Fruit fly (Drosophila melanogaster): ENCODE measurements around the gene CG13877.
A peak's percentile ranks its signal among the peaks of the same experiment; 100 is the strongest.

Gene CG13877

dm6 chr3L:205723-206284, 12.1 kb upstream of the CG13877 start, which contains the start of the genes Gk1 and CG13876 (continued):
- no peak for TF ChIP-seq Dip2 (GFP tag; IDR thresholded peaks at IDR 0.05)
- peak; percentile 88 for TF ChIP-seq CG6254 (GFP tag; optimal IDR thresholded peaks at IDR 0.05)
- TF ChIP-seq Adf1 (GFP tag; IDR thresholded peaks at IDR 0.05), result peak; percentile 83
- peak in 1 of 2 experiments; percentile 9 for TF ChIP-seq Trl (optimal IDR thresholded peaks at IDR 0.05)
- peak; percentile 5 for TF ChIP-seq Trl (GFP tag; optimal IDR thresholded peaks at IDR 0.05)
- TF ChIP-seq CG12744 (GFP tag; optimal IDR thresholded peaks at IDR 0.05), result peak; percentile 62
- peak; percentile 98 for TF ChIP-seq unpg (GFP tag; optimal IDR thresholded peaks at IDR 0.05)
- TF ChIP-seq jumu (GFP tag; optimal IDR thresholded peaks at IDR 0.05), result no peak
- TF ChIP-seq tin (GFP tag; optimal IDR thresholded peaks at IDR 0.05), result peak; percentile 86
- TF ChIP-seq Opbp (GFP tag; IDR thresholded peaks at IDR 0.05; ENCODE audit: partially characterized antibody), result no peak
- TF ChIP-seq CG5245 (GFP tag; optimal IDR thresholded peaks at IDR 0.05), result peak; percentile 81
- TF ChIP-seq Doc2 (GFP tag; IDR thresholded peaks at IDR 0.05), result no peak
- TF ChIP-seq CG17186 (GFP tag; optimal IDR thresholded peaks at IDR 0.05), result peak; percentile 48
- no peak; the same call in 1 of the 2 replicates for TF ChIP-seq unc-4 (GFP tag; IDR thresholded peaks at IDR 0.05; ENCODE audit: partially characterized antibody)
- TF ChIP-seq CG33213 (GFP tag; optimal IDR thresholded peaks at IDR 0.05), result peak; percentile 9
- TF ChIP-seq Vsx1 (GFP tag; optimal IDR thresholded peaks at IDR 0.05), result no peak
- no peak for TF ChIP-seq ato (GFP tag; IDR thresholded peaks at IDR 0.05; ENCODE audit: partially characterized antibody)
- peak; percentile 74 for TF ChIP-seq CG8290 (GFP tag; optimal IDR thresholded peaks at IDR 0.05)
- TF ChIP-seq CG8290 (tag; optimal IDR thresholded peaks at IDR 0.05), result peak in 1 of 2 experiments; percentile 75
- peak; percentile 87 for TF ChIP-seq H15 (GFP tag; IDR thresholded peaks at IDR 0.05)
- no peak for TF ChIP-seq Mes4 (GFP tag; optimal IDR thresholded peaks at IDR 0.05)
- no peak for TF ChIP-seq luna (GFP tag; optimal IDR thresholded peaks at IDR 0.05)
- peak; percentile 94 for TF ChIP-seq ara (GFP tag; IDR thresholded peaks at IDR 0.05)
- peak; percentile 97 for TF ChIP-seq BtbVII (GFP tag; optimal IDR thresholded peaks at IDR 0.05)
- TF ChIP-seq pb (GFP tag; optimal IDR thresholded peaks at IDR 0.05), result no peak
- no peak for TF ChIP-seq lov (optimal IDR thresholded peaks at IDR 0.05)
- peak; percentile 91 for TF ChIP-seq lov (GFP tag; IDR thresholded peaks at IDR 0.05)
- peak; percentile 29; the same call in 1 of the 2 replicates for TF ChIP-seq Lim3 (GFP tag; IDR thresholded peaks at IDR 0.05)
- peak; percentile 73 for TF ChIP-seq tup (GFP tag; optimal IDR thresholded peaks at IDR 0.05)
- TF ChIP-seq CG18764 (GFP tag; optimal IDR thresholded peaks at IDR 0.05), result peak; percentile 85
- TF ChIP-seq CG8924 (tag; optimal IDR thresholded peaks at IDR 0.05), result peak; percentile 98
- no peak for TF ChIP-seq Doc3 (GFP tag; IDR thresholded peaks at IDR 0.05; ENCODE audit: partially characterized antibody)
- peak; percentile 24 for TF ChIP-seq CG9797 (GFP tag; optimal IDR thresholded peaks at IDR 0.05)
- no peak for TF ChIP-seq CG1832 (GFP tag; optimal IDR thresholded peaks at IDR 0.05)
- peak; percentile 85 for TF ChIP-seq CG8281 (tag; optimal IDR thresholded peaks at IDR 0.05)
- TF ChIP-seq CG18476 (GFP tag; optimal IDR thresholded peaks at IDR 0.05), result peak; percentile 81
- no peak for TF ChIP-seq Sox100B (GFP tag; optimal IDR thresholded peaks at IDR 0.05)
- TF ChIP-seq CG7987 (GFP tag; optimal IDR thresholded peaks at IDR 0.05), result peak; percentile 89
- peak; percentile 97 for TF ChIP-seq nmo (GFP tag; optimal IDR thresholded peaks at IDR 0.05)
- TF ChIP-seq Rx (GFP tag; IDR thresholded peaks at IDR 0.05), result peak; percentile 86
- no peak for TF ChIP-seq sc (optimal IDR thresholded peaks at IDR 0.05)
- peak; percentile 82 for TF ChIP-seq sc (GFP tag; optimal IDR thresholded peaks at IDR 0.05)
- peak; percentile 75; the same call in 1 of the 2 replicates for TF ChIP-seq CG8765 (GFP tag; IDR thresholded peaks at IDR 0.05)
- TF ChIP-seq D (optimal IDR thresholded peaks at IDR 0.05), result no peak
- peak; percentile 84 for TF ChIP-seq D (GFP tag; optimal IDR thresholded peaks at IDR 0.05)
- TF ChIP-seq disco-r (GFP tag; optimal IDR thresholded peaks at IDR 0.05), result no peak
- peak in 1 of 2 experiments; percentile 78 for TF ChIP-seq insv (GFP tag; optimal IDR thresholded peaks at IDR 0.05)
- TF ChIP-seq CG15011 (GFP tag; optimal IDR thresholded peaks at IDR 0.05), result no peak
- TF ChIP-seq CG13624 (GFP tag; optimal IDR thresholded peaks at IDR 0.05), result peak; percentile 58
- TF ChIP-seq CG18619 (GFP tag; optimal IDR thresholded peaks at IDR 0.05), result peak; percentile 94
- peak; percentile 97 for TF ChIP-seq Meics (GFP tag; optimal IDR thresholded peaks at IDR 0.05)
